Fruit fly (Drosophila melanogaster) whole organism, adult: Measurements from ENCODE around the gene B52.
A peak's percentile ranks its signal among the peaks of the same experiment; 100 is the strongest.

Experiments used
- CG11617 ChIP-seq: fragments of 200-800 bp; sonication (Bioruptor generic); optimal IDR thresholded peaks from 2 replicates; lab custom pipeline; 2017; ENCODE audit warnings: mild to moderate bottlenecking, missing biosample characterization, missing genetic modification reagents, missing genetic modification characterization
- CG12768 ChIP-seq: fragments of 200-800 bp; sonication (Bioruptor generic); optimal IDR thresholded peaks from 2 replicates; lab custom pipeline; 2017; ENCODE audit warnings: missing biosample characterization, missing genetic modification characterization, mild to moderate bottlenecking, moderate library complexity, missing genetic modification reagents
- CG14711 ChIP-seq: fragments of 200-800 bp; sonication (Bioruptor generic); optimal IDR thresholded peaks from 2 replicates; lab custom pipeline; 2018; ENCODE audit warnings: missing biosample characterization, mild to moderate bottlenecking, missing genetic modification characterization, moderate library complexity
- CG1620 ChIP-seq: fragments of 200-800 bp; sonication (Bioruptor generic); optimal IDR thresholded peaks from 2 replicates; lab custom pipeline; 2016; ENCODE audit warnings: missing biosample characterization, missing genetic modification characterization
- CG33017 ChIP-seq: fragments of 200-800 bp; sonication (Bioruptor generic); optimal IDR thresholded peaks from 2 replicates; lab custom pipeline; 2018; ENCODE audit warnings: missing biosample characterization, mild to moderate bottlenecking, missing genetic modification characterization, moderate library complexity
- CG5204 ChIP-seq: fragments of 200-800 bp; sonication (Bioruptor generic); optimal IDR thresholded peaks from 2 replicates; lab custom pipeline; 2016; ENCODE audit warnings: missing biosample characterization, missing genetic modification characterization
- CG7045 ChIP-seq: fragments of 200-800 bp; sonication (Bioruptor generic); optimal IDR thresholded peaks from 2 replicates; lab custom pipeline; 2017; ENCODE audit warnings: missing biosample characterization, mild to moderate bottlenecking, missing genetic modification characterization
- CG7101 ChIP-seq: fragments of 200-800 bp; sonication (Bioruptor generic); optimal IDR thresholded peaks from 2 replicates; lab custom pipeline; 2018; ENCODE audit warnings: missing biosample characterization, mild to moderate bottlenecking, missing genetic modification characterization, moderate library complexity
- Clk ChIP-seq: fragments of 200-800 bp; sonication (Bioruptor generic); optimal IDR thresholded peaks from 2 replicates; lab custom pipeline; 2017; ENCODE audit warnings: missing biosample characterization, missing genetic modification characterization
- Crg-1 ChIP-seq: fragments of 200-800 bp; sonication (Bioruptor generic); optimal IDR thresholded peaks from 2 replicates; lab custom pipeline; 2016; ENCODE audit warnings: missing biosample characterization, missing genetic modification characterization
- Hr96 ChIP-seq: fragments of 200-800 bp; sonication (Bioruptor generic); optimal IDR thresholded peaks from 2 replicates; lab custom pipeline; 2016; ENCODE audit warnings: missing biosample characterization, missing genetic modification characterization
- Mnt ChIP-seq: fragments of 200-800 bp; sonication (Bioruptor generic); optimal IDR thresholded peaks from 2 replicates; lab custom pipeline; 2016; ENCODE audit warnings: missing biosample characterization, mild to moderate bottlenecking, missing genetic modification characterization
- bab1 ChIP-seq: fragments of 200-800 bp; sonication (Bioruptor generic); optimal IDR thresholded peaks from 3 replicates; lab custom pipeline; 2019; ENCODE audit warnings: missing biosample characterization, mild to moderate bottlenecking, missing genetic modification characterization, moderate library complexity
- cic ChIP-seq: fragments of 200-800 bp; sonication (Bioruptor generic); optimal IDR thresholded peaks from 2 replicates; lab custom pipeline; 2017; ENCODE audit warnings: missing biosample characterization, mild to moderate bottlenecking, missing genetic modification characterization, moderate library complexity
- cnc ChIP-seq, 2 experiments: fragments of >200 bp; optimal IDR thresholded peaks; 2 replicates each; lab custom pipeline; 2017
- kay ChIP-seq: fragments of 200-800 bp; sonication (Bioruptor generic); peaks from one replicate; lab custom pipeline; 2016; ENCODE audit warnings: missing biosample characterization, missing genetic modification characterization, borderline replicate concordance
- ovo ChIP-seq: fragments of 200-800 bp; sonication (Bioruptor generic); optimal IDR thresholded peaks from 2 replicates; lab custom pipeline; 2016; ENCODE audit warnings: missing biosample characterization, missing genetic modification characterization
- pad ChIP-seq: fragments of 200-800 bp; sonication (Bioruptor generic); optimal IDR thresholded peaks from 3 replicates; lab custom pipeline; 2017; ENCODE audit warnings: missing biosample characterization, missing genetic modification characterization, mild to moderate bottlenecking, moderate library complexity, missing genetic modification reagents
- tj ChIP-seq: fragments of 200-800 bp; sonication (Bioruptor generic); optimal IDR thresholded peaks from 3 replicates; lab custom pipeline; 2017; ENCODE audit warnings: missing biosample characterization, mild to moderate bottlenecking, missing genetic modification characterization, moderate library complexity
- toe ChIP-seq: fragments of 200-800 bp; sonication (Bioruptor generic); optimal IDR thresholded peaks from 2 replicates; lab custom pipeline; 2016; ENCODE audit warnings: missing biosample characterization, missing genetic modification characterization

Gene B52

DNA sequence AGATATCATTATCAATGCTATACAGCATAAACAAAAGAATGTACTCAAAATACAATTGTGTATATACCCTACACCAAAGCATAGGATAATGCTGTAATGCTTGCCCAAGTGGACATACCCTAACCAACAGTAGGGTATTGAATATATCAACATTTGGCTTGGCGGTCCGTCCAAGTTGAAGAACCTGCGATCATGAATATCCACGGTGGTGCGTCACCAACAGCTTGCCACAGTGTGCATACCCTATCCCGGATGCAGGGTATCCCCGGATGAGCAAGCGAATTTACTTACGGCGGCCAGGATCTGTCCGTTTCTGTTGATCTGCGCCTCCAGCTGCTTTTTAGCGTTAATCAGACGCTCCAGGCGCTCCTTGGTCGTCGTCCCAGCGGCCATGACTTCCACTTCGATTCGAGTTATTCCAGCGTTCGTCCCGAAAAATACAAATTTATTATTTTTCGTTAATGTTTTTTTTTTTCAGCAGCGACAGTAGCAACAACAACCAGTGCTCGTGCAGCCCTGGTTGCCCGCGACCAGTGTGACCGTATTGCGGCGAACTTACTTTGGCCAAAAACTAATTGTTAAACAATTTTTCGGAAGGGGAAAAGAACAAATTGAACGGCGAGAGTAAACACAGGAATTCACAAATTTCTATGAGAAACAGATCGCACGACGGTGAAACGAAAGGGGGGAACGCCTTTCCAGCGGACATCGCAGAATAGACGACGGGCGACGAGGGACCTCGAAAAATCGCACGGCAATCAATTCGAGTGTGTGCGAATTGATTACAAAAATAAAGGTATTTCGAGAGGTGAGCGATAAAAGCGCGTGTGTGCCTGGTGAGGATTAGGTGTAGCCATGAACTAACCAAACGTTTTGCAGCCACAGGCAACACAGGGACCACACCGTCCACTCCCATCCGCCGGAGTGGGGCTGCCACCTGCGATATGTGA lies 15.3 kb downstream of the B52 start, which contains the start of the genes Lkb1 and CG9588:
Lkb1 (plus strand) TSS at position 413 of the 950 bp plus-strand sequence.
CG9588 (minus strand) TSS at position 545 of the 950 bp plus-strand sequence.
- TF ChIP-seq CG7045 (GFP tag; lab: Kevin White, UChicago) (peak; percentile 21), ovo (GFP tag; lab: Kevin White, UChicago) (no peak), pad (GFP tag; lab: Kevin White, UChicago) (peak; percentile 95), cnc (optimal IDR thresholded peaks at IDR 0.05; lab: Kevin White, UChicago) (peak in 1 of 2 experiments; percentile 31), CG7101 (peak; percentile 13), bab1 (GFP tag; lab: Kevin White, UChicago) (peak; percentile 21), Clk (no peak), Mnt (GFP tag; lab: Kevin White, UChicago) (peak; percentile 37), Hr96 (GFP tag; lab: Kevin White, UChicago) (peak; percentile 19), CG11617 (peak; percentile 33), tj (GFP tag; lab: Kevin White, UChicago) (peak; percentile 12), CG12768 (peak; percentile 30), CG1620 (GFP tag; lab: Kevin White, UChicago) (no peak), cic (GFP tag; lab: Kevin White, UChicago) (no peak), CG14711 (tag; lab: Kevin White, UChicago) (peak; percentile 15), CG33017 (tag; lab: Kevin White, UChicago) (no peak)

DNA sequence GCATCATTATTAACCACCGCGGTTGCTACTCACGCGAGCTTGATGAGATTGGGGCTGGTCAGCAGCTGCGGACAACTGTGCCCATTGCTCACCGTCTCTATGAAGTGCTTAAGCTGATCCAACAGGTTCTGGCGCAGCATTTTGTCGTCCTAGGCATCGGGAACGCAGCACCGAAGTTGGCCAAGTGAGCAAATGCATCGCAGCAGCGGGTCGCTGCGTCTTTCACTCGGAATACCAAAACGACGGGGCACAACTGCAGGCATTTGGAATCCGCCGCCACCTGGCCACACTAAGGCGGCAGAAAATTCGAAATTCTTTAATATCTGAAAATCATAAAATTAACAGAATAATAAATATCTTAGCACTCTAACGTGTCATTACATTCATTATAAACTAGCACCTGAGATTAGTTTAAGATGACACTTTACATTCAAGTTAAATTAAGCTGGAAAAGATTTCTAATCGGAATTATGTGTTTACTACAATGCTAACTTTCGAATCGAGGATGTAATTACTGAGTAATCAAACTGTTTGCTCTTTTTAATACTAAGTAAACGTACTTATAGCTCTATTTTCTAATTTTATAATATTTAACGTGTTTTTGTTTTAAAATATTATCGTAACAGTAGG lies 22.0 kb downstream of the B52 start:
- TF ChIP-seq CG11617 = no peak
- no peak for TF ChIP-seq CG12768
- peak; percentile 6 for TF ChIP-seq bab1 (GFP tag; lab: Kevin White, UChicago)

DNA sequence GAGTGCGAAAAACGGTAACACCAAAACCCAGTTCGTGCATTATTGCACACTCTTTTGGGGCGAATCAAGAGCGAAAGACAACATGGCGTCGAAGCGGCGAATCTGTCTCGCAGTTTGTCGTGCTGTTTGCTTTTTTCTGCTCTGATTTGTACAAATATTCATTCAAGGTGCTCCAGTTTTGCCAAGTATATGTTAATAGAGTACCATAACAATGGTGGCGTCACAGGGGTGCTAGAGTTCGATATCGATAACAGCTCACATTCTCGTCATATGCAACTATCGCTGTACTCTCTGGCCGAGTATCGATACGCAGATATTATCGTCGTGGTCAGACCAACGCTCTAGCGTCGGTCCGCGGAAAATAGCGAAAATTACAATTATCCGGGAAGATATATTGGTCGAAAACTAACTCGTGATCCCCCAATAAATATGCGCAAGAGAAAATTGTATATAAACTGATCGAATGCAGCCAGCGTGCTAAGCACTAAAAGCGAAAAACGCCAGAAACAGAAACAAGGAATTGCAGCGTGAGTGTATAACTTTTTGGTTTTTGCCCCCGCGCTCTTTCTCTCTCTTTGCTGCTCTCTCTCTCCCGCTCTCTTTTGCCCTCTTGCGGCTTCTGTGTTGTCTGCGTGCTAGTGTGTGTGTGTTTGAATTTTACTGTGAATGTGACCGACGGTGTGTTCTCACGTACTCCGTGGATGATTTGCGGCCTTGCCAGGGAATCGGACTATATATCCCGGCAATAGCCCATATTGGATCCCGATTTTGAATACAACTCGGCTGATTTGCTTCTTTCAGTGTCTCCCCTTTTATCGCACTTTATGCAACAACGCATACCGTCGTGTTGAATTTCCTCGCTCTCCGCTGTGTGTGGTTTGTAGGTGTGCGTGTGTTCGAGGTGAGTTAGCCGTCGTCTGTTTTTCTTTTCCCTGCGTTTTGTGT lies 22.8 kb downstream of the B52 start, which contains the start of gene flfl:
flfl (plus strand) TSS at position 298 of the 945 bp plus-strand sequence.
- TF ChIP-seq CG12768 = peak; percentile 39
- peak; percentile 41 for TF ChIP-seq bab1 (GFP tag; lab: Kevin White, UChicago)
- peak; percentile 16 for TF ChIP-seq tj (GFP tag; lab: Kevin White, UChicago)
- TF ChIP-seq CG11617 = peak; percentile 34
- peak; percentile 30 for TF ChIP-seq pad (GFP tag; lab: Kevin White, UChicago)
- peak; percentile 43 for TF ChIP-seq Hr96 (GFP tag; lab: Kevin White, UChicago)
- TF ChIP-seq CG5204 (GFP tag; lab: Kevin White, UChicago) = peak; percentile 56
- no peak for TF ChIP-seq kay
- peak; percentile 14 for TF ChIP-seq CG33017 (tag; lab: Kevin White, UChicago)
- peak; percentile 5 for TF ChIP-seq Clk
- TF ChIP-seq Crg-1 = peak; percentile 58
- TF ChIP-seq CG7101 = peak; percentile 20
- TF ChIP-seq Mnt (GFP tag; lab: Kevin White, UChicago) = no peak
- peak; percentile 65 for TF ChIP-seq ovo (GFP tag; lab: Kevin White, UChicago)
- TF ChIP-seq toe = peak; percentile 56
- no peak for TF ChIP-seq CG14711 (tag; lab: Kevin White, UChicago)
- no peak for TF ChIP-seq CG7045 (GFP tag; lab: Kevin White, UChicago)

DNA sequence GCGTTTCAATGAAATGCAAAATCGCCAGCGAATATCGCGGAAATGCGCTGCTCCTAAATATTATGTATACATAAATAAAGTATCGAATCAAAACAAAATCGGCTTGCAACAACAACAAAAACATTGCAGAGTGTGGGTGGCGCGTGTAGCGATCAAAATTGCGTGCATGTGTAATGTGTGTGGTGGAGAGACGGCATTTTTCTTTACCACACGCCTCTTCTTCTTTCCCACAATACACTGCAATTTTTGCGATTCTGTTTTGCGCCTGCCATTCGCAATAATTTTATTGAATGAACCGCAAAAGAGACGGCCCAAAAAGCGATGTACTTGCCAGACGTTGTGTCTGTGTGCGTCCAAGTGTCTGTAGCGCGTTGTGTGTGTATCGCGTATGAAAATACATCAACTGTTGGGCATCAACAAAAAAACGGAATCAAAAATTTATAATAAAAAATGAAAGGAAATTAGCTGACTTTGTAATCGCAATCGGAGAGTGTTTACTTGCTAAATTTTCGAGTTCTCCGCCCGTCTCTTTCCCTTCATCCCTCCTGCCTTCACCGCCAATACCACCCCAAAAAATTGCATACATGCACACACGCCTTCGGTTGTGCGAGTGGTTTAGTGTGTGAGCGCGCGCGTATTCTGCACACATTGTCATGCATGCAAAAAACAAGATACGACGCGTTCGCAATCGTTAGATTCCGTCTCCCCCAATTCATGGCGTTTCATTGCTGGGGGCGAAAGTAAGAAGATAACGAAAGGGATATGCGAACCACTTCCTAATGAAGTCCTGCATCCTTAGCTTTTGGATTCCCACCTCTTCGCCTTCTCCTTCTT lies 23.7 kb downstream of the B52 start:
- no peak for TF ChIP-seq CG7101
- TF ChIP-seq Clk = no peak
- no peak for TF ChIP-seq bab1 (GFP tag; lab: Kevin White, UChicago)
- no peak for TF ChIP-seq cnc (optimal IDR thresholded peaks at IDR 0.05; lab: Kevin White, UChicago)
- TF ChIP-seq CG14711 (tag; lab: Kevin White, UChicago) = no peak
- TF ChIP-seq pad (GFP tag; lab: Kevin White, UChicago) = peak; percentile 18
- peak; percentile 23 for TF ChIP-seq CG12768
- peak; percentile 94 for TF ChIP-seq tj (GFP tag; lab: Kevin White, UChicago)
- TF ChIP-seq CG7045 (GFP tag; lab: Kevin White, UChicago) = no peak
- TF ChIP-seq CG1620 (GFP tag; lab: Kevin White, UChicago) = no peak
- TF ChIP-seq Crg-1 = no peak
- no peak for TF ChIP-seq ovo (GFP tag; lab: Kevin White, UChicago)
- no peak for TF ChIP-seq CG33017 (tag; lab: Kevin White, UChicago)
- TF ChIP-seq cic (GFP tag; lab: Kevin White, UChicago) = peak; percentile 81
- TF ChIP-seq Hr96 (GFP tag; lab: Kevin White, UChicago) = no peak
- peak; percentile 54 for TF ChIP-seq Mnt (GFP tag; lab: Kevin White, UChicago)
- no peak for TF ChIP-seq toe
- no peak for TF ChIP-seq CG11617
- TF ChIP-seq kay = no peak
- no peak for TF ChIP-seq CG5204 (GFP tag; lab: Kevin White, UChicago)
